Worm (Caenorhabditis elegans): ENCODE measurements around the gene srxa-18.
A peak's percentile ranks its signal among the peaks of the same experiment; 100 is the strongest.

The srxa-18 gene

ce11 chrV:10166368-10166767 is 45.6 kb upstream of the srxa-18 start, which contains the start of gene C51E3.6:
C51E3.6 (minus strand) TSS chrV:10166468.
- TF ChIP-seq F13H6.1 (tag; optimal IDR thresholded peaks at IDR 0.05) (no peak), mab-5 (tag; optimal IDR thresholded peaks at IDR 0.05) (no peak), dmd-4 (tag; optimal IDR thresholded peaks at IDR 0.05) (no peak), R02D3.7 (tag; optimal IDR thresholded peaks at IDR 0.05) (no peak), egl-27 (tag; optimal IDR thresholded peaks at IDR 0.05) (no peak), elt-1 (tag; optimal IDR thresholded peaks at IDR 0.05) (no peak), skn-1 (tag; optimal IDR thresholded peaks at IDR 0.05) (no peak), unc-39 (tag; optimal IDR thresholded peaks at IDR 0.05) (no peak), lin-11 (tag; optimal IDR thresholded peaks at IDR 0.05) (no peak), gmeb-1 (tag; optimal IDR thresholded peaks at IDR 0.05) (no peak)

- TF ChIP-seq crh-2 (tag; optimal IDR thresholded peaks at IDR 0.05) (peak; percentile 67), sma-9 (GFP tag; optimal IDR thresholded peaks at IDR 0.05) (peak; percentile 69), sma-9 (tag; optimal IDR thresholded peaks at IDR 0.05) (no peak), skn-1 (tag; optimal IDR thresholded peaks at IDR 0.05) (peak; percentile 36), unc-39 (tag; optimal IDR thresholded peaks at IDR 0.05) (no peak), fos-1 (tag; optimal IDR thresholded peaks at IDR 0.05) (peak; percentile 94), nhr-11 (tag; optimal IDR thresholded peaks at IDR 0.05) (no peak), mdl-1 (tag; optimal IDR thresholded peaks at IDR 0.05) (peak in 1 of 2 experiments; percentile 14)
Observed at ce11 chrV:10160954-10161353, 40.2 kb upstream of the srxa-18 start, which contains the start of gene C51E3.10. C51E3.10 (minus strand) TSS chrV:10161134.

DNA sequence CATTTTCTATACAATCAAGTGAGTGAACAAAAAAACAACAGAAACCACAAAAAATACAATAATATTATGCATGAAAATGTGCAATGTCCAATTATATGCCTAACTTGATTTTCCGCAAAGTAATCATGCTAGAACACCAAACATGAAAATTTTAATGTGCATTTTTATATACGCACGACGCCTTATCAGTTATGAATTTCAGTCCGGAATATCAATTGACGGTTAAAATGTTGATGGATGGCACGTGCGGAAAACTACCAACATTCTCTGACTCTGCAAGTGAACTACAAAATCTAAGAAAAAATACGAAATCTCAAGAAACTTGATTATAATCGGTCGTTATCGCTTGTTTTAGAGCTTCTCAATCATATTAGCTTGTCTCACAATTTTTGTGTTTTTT is 39.2 kb upstream of the srxa-18 start:
- TF ChIP-seq sma-9 (GFP tag; optimal IDR thresholded peaks at IDR 0.05) (peak; percentile 36), sma-9 (tag; optimal IDR thresholded peaks at IDR 0.05) (no peak), lin-39 (tag; optimal IDR thresholded peaks at IDR 0.05) (no peak), ztf-11 (tag; optimal IDR thresholded peaks at IDR 0.05) (no peak), lin-11 (tag; optimal IDR thresholded peaks at IDR 0.05) (no peak), fos-1 (tag; optimal IDR thresholded peaks at IDR 0.05) (peak; percentile 65), lin-13 (GFP tag; optimal IDR thresholded peaks at IDR 0.05) (no peak), F13H6.1 (tag; optimal IDR thresholded peaks at IDR 0.05) (no peak)

DNA sequence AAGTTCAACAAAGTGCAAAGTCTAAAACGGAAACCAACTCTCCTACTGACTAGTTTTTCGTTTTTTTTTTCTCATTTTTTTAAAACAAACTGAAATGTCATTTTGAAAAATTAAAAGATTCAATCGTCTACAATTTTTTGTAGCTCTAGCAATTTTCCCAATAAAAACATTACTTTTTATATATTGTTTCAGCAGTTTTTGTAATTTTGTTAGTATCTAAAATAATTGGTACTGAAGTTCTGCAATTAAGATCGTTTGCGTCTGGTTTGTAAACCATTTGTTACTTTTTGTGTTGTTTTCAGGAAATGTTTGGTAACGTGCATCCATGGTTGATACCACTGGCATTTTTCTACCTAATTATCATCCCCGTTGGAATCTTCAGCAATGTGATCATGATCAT is 37.7 kb upstream of the srxa-18 start, which contains the start of gene srsx-30:
Gene srsx-30 (plus strand): TSS at position 301 of the 400 bp plus-strand sequence.
- TF ChIP-seq elt-1 (tag; optimal IDR thresholded peaks at IDR 0.05), result no peak
- no peak for TF ChIP-seq snpc-4 (tag; optimal IDR thresholded peaks at IDR 0.05)
- no peak for TF ChIP-seq blmp-1 (tag; optimal IDR thresholded peaks at IDR 0.05; ENCODE audit: insufficient read depth)
- TF ChIP-seq nhr-237 (tag; optimal IDR thresholded peaks at IDR 0.05), result no peak
- TF ChIP-seq ceh-16 (tag; optimal IDR thresholded peaks at IDR 0.05), result no peak

DNA sequence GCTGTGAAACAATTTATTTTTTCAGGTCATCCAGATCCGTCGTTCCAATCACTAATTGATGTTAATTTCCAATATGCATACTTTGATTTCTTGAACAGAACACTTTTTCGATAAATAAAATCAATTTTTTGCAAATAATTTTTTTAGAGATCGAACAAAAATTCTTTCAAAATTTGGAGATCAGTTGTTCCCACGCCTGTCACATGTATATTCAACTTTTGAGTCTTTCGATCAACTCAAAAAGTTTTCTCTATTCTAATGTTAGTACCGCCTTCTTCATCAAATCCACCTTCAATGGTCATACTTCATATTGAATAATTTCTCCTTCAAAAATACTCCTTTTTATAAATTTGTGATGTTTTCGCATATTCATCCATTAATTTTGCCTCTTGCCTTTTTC is 33.9 kb upstream of the srxa-18 start, which contains the start of gene srsx-29:
Gene srsx-29 (plus strand): TSS at position 301 of the 400 bp plus-strand sequence.
- TF ChIP-seq mbf-1 (tag; optimal IDR thresholded peaks at IDR 0.05) (no peak), ztf-1 (GFP tag; conservative IDR thresholded peaks at IDR 0.05) (no peak), elt-3 (tag; optimal IDR thresholded peaks at IDR 0.05) (no peak), elt-1 (tag; optimal IDR thresholded peaks at IDR 0.05) (no peak), ceh-16 (tag; optimal IDR thresholded peaks at IDR 0.05) (no peak), R02D3.7 (tag; optimal IDR thresholded peaks at IDR 0.05) (no peak), nhr-12 (tag; optimal IDR thresholded peaks at IDR 0.05) (no peak), sma-9 (GFP tag; optimal IDR thresholded peaks at IDR 0.05) (no peak), sma-9 (tag; optimal IDR thresholded peaks at IDR 0.05) (no peak), snpc-4 (tag; optimal IDR thresholded peaks at IDR 0.05) (no peak)

DNA sequence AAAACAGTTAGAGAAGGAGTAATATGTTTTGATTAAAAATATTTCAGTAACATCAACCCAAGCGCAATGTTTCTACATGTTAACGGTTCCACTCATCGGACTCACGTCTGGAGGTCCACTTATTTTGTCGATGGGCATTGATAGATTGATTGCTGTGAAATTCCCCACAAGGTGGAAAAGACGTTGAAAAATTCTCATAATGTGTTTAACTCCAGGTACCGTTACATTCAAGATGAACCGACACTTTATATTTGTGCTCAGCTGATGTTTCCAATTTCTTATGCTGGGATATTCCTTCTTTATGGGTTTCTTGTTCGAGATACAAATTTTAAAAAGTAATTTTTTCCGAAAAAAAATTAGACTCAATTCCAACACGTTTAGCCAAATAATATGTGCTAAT is 32.3 kb upstream of the srxa-18 start:
- TF ChIP-seq ztf-4 (tag; optimal IDR thresholded peaks at IDR 0.05), result no peak
- no peak for TF ChIP-seq lsy-2 (tag; optimal IDR thresholded peaks at IDR 0.05)
- no peak for TF ChIP-seq elt-1 (tag; optimal IDR thresholded peaks at IDR 0.05)
- no peak for TF ChIP-seq egl-27 (tag; optimal IDR thresholded peaks at IDR 0.05)
- TF ChIP-seq blmp-1 (tag; optimal IDR thresholded peaks at IDR 0.05; ENCODE audit: insufficient read depth), result no peak
- no peak for TF ChIP-seq gmeb-1 (tag; optimal IDR thresholded peaks at IDR 0.05)

DNA sequence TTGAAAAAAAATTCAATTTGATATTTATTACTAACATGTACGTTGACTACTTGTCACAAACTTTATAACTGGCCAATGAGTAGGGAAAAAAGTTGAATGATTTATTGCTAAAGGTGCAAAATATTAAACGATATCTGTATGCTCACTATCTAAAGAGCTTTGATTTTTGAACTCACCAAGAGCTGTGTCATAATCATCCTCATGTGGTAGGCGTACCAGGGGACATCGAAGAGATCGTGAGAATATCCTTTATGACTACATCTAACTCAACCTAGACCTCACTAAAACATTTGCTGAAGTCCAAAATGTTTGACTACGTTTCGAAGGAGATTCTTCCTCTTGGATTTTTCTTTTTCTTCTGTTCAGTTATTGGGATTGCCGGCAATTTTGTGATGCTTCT is 31.5 kb upstream of the srxa-18 start, which contains the start of gene srsx-28:
Gene srsx-28 (plus strand): TSS at position 301 of the 400 bp plus-strand sequence.
- no peak for TF ChIP-seq sma-3 (GFP tag; optimal IDR thresholded peaks at IDR 0.05)

All from whole organism, L2 larva.